Fruit fly (Drosophila melanogaster) whole organism, embryonic: ENCODE results near the gene CG15142.

Source experiments
- Aef1 ChIP-seq: fragments of 200-800 bp; sonication (Bioruptor generic); IDR thresholded peaks from 3 replicates; pipeline ENCODE4 v1.3.6; 2022; ENCODE audit warnings: missing biosample characterization, missing genetic modification characterization
- Atf-2 ChIP-seq: fragments of 200-800 bp; sonication (Bioruptor generic); optimal IDR thresholded peaks from 2 replicates; lab custom pipeline; 2016; ENCODE audit warnings: missing biosample characterization, missing genetic modification characterization
- Bdp1 ChIP-seq: fragments of 200-800 bp; sonication (Bioruptor generic); optimal IDR thresholded peaks from 3 replicates; lab custom pipeline; 2016; ENCODE audit warnings: missing biosample characterization, missing genetic modification characterization
- CG10274 ChIP-seq: fragments of 200-800 bp; sonication (Bioruptor generic); optimal IDR thresholded peaks from 3 replicates; lab custom pipeline; 2017; ENCODE audit warnings: missing biosample characterization, mild to moderate bottlenecking, missing genetic modification characterization
- CG12744 ChIP-seq: fragments of 200-800 bp; sonication (Bioruptor generic); optimal IDR thresholded peaks from 2 replicates; lab custom pipeline; 2016; ENCODE audit warnings: missing biosample characterization, missing genetic modification characterization
- CG13287 ChIP-seq: fragments of 200-800 bp; sonication (Bioruptor generic); IDR thresholded peaks from 2 replicates; pipeline ENCODE4 v1.3.6; 2022; ENCODE audit warnings: missing biosample characterization, missing genetic modification characterization; ENCODE audit not compliant: partially characterized antibody
- CG13624 ChIP-seq: fragments of 200-800 bp; sonication (Bioruptor generic); optimal IDR thresholded peaks from 2 replicates; lab custom pipeline; 2016; ENCODE audit warnings: missing biosample characterization, missing genetic modification characterization
- CG1529 ChIP-seq: fragments of 200-800 bp; sonication (Bioruptor generic); optimal IDR thresholded peaks from 3 replicates; lab custom pipeline; 2018; ENCODE audit warnings: missing biosample characterization, missing genetic modification characterization
- CG15514 ChIP-seq: fragments of 200-800 bp; sonication (Bioruptor generic); optimal IDR thresholded peaks from 3 replicates; lab custom pipeline; 2017; ENCODE audit warnings: missing biosample characterization, missing genetic modification characterization, mild to moderate bottlenecking, moderate library complexity, missing genetic modification reagents
- CG1603 ChIP-seq: fragments of 200-800 bp; sonication (Bioruptor generic); optimal IDR thresholded peaks from 2 replicates; lab custom pipeline; 2019; ENCODE audit warnings: missing biosample characterization, mild to moderate bottlenecking, missing genetic modification characterization, moderate library complexity
- CG16779 ChIP-seq: fragments of 200-800 bp; sonication (Bioruptor generic); IDR thresholded peaks from 2 replicates; pipeline ENCODE4 v1.3.6; 2022; ENCODE audit warnings: missing biosample characterization, missing genetic modification characterization
- CG18619 ChIP-seq: fragments of 200-800 bp; sonication (Bioruptor generic); optimal IDR thresholded peaks from 3 replicates; lab custom pipeline; 2017; ENCODE audit warnings: missing biosample characterization, mild to moderate bottlenecking, missing genetic modification characterization
- CG2202 ChIP-seq: fragments of 200-800 bp; sonication (Bioruptor generic); optimal IDR thresholded peaks from 2 replicates; lab custom pipeline; 2018; ENCODE audit warnings: missing biosample characterization, mild to moderate bottlenecking, missing genetic modification characterization
- CG31224 ChIP-seq: fragments of 200-800 bp; sonication (Bioruptor generic); IDR thresholded peaks from 2 replicates; pipeline ENCODE4 v1.3.6; 2022; ENCODE audit warnings: missing biosample characterization, missing genetic modification characterization
- CG3407 ChIP-seq: fragments of 200-800 bp; sonication (Bioruptor generic); optimal IDR thresholded peaks from 2 replicates; lab custom pipeline; 2018; ENCODE audit warnings: missing biosample characterization, mild to moderate bottlenecking, missing genetic modification characterization
- CG34224 ChIP-seq: fragments of 200-800 bp; sonication (Bioruptor generic); IDR thresholded peaks from 3 replicates; pipeline ENCODE4 v1.3.6; 2022; ENCODE audit warnings: missing biosample characterization, missing genetic modification characterization; ENCODE audit not compliant: partially characterized antibody
- CG3995 ChIP-seq: fragments of 200-800 bp; sonication (Bioruptor generic); optimal IDR thresholded peaks from 3 replicates; lab custom pipeline; 2016; ENCODE audit warnings: missing biosample characterization, missing genetic modification characterization
- CG4360 ChIP-seq: fragments of 200-800 bp; sonication (Bioruptor generic); IDR thresholded peaks from 2 replicates; pipeline ENCODE4 v1.3.6; 2022; ENCODE audit warnings: missing biosample characterization, missing genetic modification characterization
- CG7963 ChIP-seq: fragments of 200-800 bp; sonication (Bioruptor generic); IDR thresholded peaks from 3 replicates; pipeline ENCODE4 v1.3.6; 2022; ENCODE audit warnings: missing biosample characterization, missing genetic modification characterization; ENCODE audit not compliant: partially characterized antibody
- E2f2 ChIP-seq: fragments of 200-800 bp; sonication (Bioruptor generic); IDR thresholded peaks from 2 replicates; pipeline ENCODE4 v1.3.6; 2022; ENCODE audit warnings: missing biosample characterization, missing genetic modification characterization
- Hr39 ChIP-seq: fragments of >200 bp; optimal IDR thresholded peaks from 2 replicates; lab custom pipeline; 2017
- Mad ChIP-seq: fragments of 200-800 bp; sonication (Bioruptor generic); optimal IDR thresholded peaks from 2 replicates; lab custom pipeline; 2016; ENCODE audit warnings: missing biosample characterization, missing genetic modification characterization
- Nf-YB ChIP-seq: fragments of 200-800 bp; sonication (Bioruptor generic); optimal IDR thresholded peaks from 3 replicates; lab custom pipeline; 2019; ENCODE audit warnings: missing biosample characterization, mild to moderate bottlenecking, missing genetic modification characterization, moderate library complexity
- Oli ChIP-seq: fragments of 200-800 bp; sonication (Bioruptor generic); optimal IDR thresholded peaks from 2 replicates; lab custom pipeline; 2018; ENCODE audit warnings: missing biosample characterization, mild to moderate bottlenecking, missing genetic modification characterization, moderate library complexity
- Scr ChIP-seq: fragments of 200-800 bp; sonication (Bioruptor generic); IDR thresholded peaks from 2 replicates; pipeline ENCODE4 v1.3.6; 2022; ENCODE audit warnings: missing biosample characterization, missing genetic modification characterization; ENCODE audit not compliant: partially characterized antibody
- Spps ChIP-seq: fragments of 200-800 bp; sonication (Bioruptor generic); optimal IDR thresholded peaks from 2 replicates; lab custom pipeline; 2018; ENCODE audit warnings: missing biosample characterization, mild to moderate bottlenecking, missing genetic modification characterization
- abd-A ChIP-seq: fragments of 200-800 bp; sonication (Bioruptor generic); optimal IDR thresholded peaks from 3 replicates; lab custom pipeline; 2019; ENCODE audit warnings: missing biosample characterization, mild to moderate bottlenecking, missing genetic modification characterization, moderate library complexity
- ash1 ChIP-seq: fragments of 200-800 bp; sonication (Bioruptor generic); optimal IDR thresholded peaks from 2 replicates; lab custom pipeline; 2018; ENCODE audit warnings: missing biosample characterization, mild to moderate bottlenecking, missing genetic modification characterization
- bbx ChIP-seq: fragments of 200-800 bp; sonication (Bioruptor generic); IDR thresholded peaks from 2 replicates; pipeline ENCODE4 v1.3.6; 2022; ENCODE audit warnings: missing biosample characterization, missing genetic modification characterization; ENCODE audit not compliant: partially characterized antibody
- cg ChIP-seq: fragments of 200-800 bp; sonication (Bioruptor generic); optimal IDR thresholded peaks from 3 replicates; lab custom pipeline; 2019; ENCODE audit warnings: missing biosample characterization, mild to moderate bottlenecking, missing genetic modification characterization, moderate library complexity
- corto ChIP-seq: fragments of 200-800 bp; sonication (Bioruptor generic); optimal IDR thresholded peaks from 2 replicates; lab custom pipeline; 2016; ENCODE audit warnings: missing biosample characterization, mild to moderate bottlenecking, missing genetic modification characterization, moderate library complexity
- danr ChIP-seq: fragments of 200-800 bp; sonication (Bioruptor generic); IDR thresholded peaks from 2 replicates; pipeline ENCODE4 v1.3.6; 2022; ENCODE audit warnings: missing biosample characterization, missing genetic modification characterization
- disco-r ChIP-seq: fragments of 200-800 bp; sonication (Bioruptor generic); optimal IDR thresholded peaks from 2 replicates; lab custom pipeline; 2016; ENCODE audit warnings: missing biosample characterization, missing genetic modification characterization
- eyg ChIP-seq: fragments of 200-800 bp; sonication (Bioruptor generic); optimal IDR thresholded peaks from 3 replicates; lab custom pipeline; 2016; ENCODE audit warnings: missing biosample characterization, missing genetic modification characterization
- fd96Cb ChIP-seq: fragments of 200-800 bp; sonication (Bioruptor generic); optimal IDR thresholded peaks from 2 replicates; lab custom pipeline; 2018; ENCODE audit warnings: missing biosample characterization, mild to moderate bottlenecking, missing genetic modification characterization, moderate library complexity
- gce ChIP-seq: fragments of 200-800 bp; sonication (Bioruptor generic); IDR thresholded peaks from 3 replicates; pipeline ENCODE4 v1.3.6; 2022; ENCODE audit warnings: missing biosample characterization, missing genetic modification characterization
- gro ChIP-seq: fragments of 200-800 bp; sonication (Bioruptor generic); optimal IDR thresholded peaks from 2 replicates; lab custom pipeline; 2016; ENCODE audit warnings: missing biosample characterization, missing genetic modification characterization
- gsb-n ChIP-seq: fragments of 200-800 bp; sonication (Bioruptor generic); optimal IDR thresholded peaks from 3 replicates; lab custom pipeline; 2018; ENCODE audit warnings: missing biosample characterization, mild to moderate bottlenecking, missing genetic modification characterization
- ind ChIP-seq: fragments of 200-800 bp; sonication (Bioruptor generic); optimal IDR thresholded peaks from 3 replicates; lab custom pipeline; 2016; ENCODE audit warnings: missing biosample characterization, missing genetic modification characterization
- klu ChIP-seq: fragments of 200-800 bp; sonication (Bioruptor generic); IDR thresholded peaks from 2 replicates; pipeline ENCODE4 v1.3.6; 2022; ENCODE audit warnings: missing biosample characterization, missing genetic modification characterization
- lola ChIP-seq, 3 experiments: fragments of >200 bp in 2 of 3; fragments of 200-800 bp in 1 of 3; sonication (Bioruptor generic) in 1 of 3; optimal IDR thresholded peaks; 2 replicates each; lab custom pipeline; 2017 to 2019; ENCODE audit warnings: missing biosample characterization in 3 of 3, missing genetic modification characterization in 3 of 3, mild to moderate bottlenecking in 1 of 3, moderate library complexity in 1 of 3
- maf-S ChIP-seq: fragments of 200-800 bp; sonication (Bioruptor generic); optimal IDR thresholded peaks from 2 replicates; lab custom pipeline; 2016; ENCODE audit warnings: missing biosample characterization, missing genetic modification characterization
- nerfin-2 ChIP-seq: fragments of 200-800 bp; sonication (Bioruptor generic); IDR thresholded peaks from 2 replicates; pipeline ENCODE4 v1.3.6; 2022; ENCODE audit warnings: missing biosample characterization, missing genetic modification characterization; ENCODE audit not compliant: partially characterized antibody
- nmo ChIP-seq: fragments of 200-800 bp; sonication (Bioruptor generic); optimal IDR thresholded peaks from 2 replicates; lab custom pipeline; 2018; ENCODE audit warnings: missing biosample characterization, mild to moderate bottlenecking, missing genetic modification characterization, moderate library complexity
- nom ChIP-seq: fragments of 200-800 bp; sonication (Bioruptor generic); optimal IDR thresholded peaks from 2 replicates; lab custom pipeline; 2017; ENCODE audit warnings: missing biosample characterization, missing genetic modification characterization, mild to moderate bottlenecking, moderate library complexity, missing genetic modification reagents
- salm ChIP-seq: fragments of 200-800 bp; sonication (Bioruptor generic); optimal IDR thresholded peaks from 2 replicates; lab custom pipeline; 2018; ENCODE audit warnings: missing biosample characterization, mild to moderate bottlenecking, missing genetic modification characterization
- schlank ChIP-seq: fragments of 200-800 bp; sonication (Bioruptor generic); optimal IDR thresholded peaks from 2 replicates; lab custom pipeline; 2018; ENCODE audit warnings: missing biosample characterization, mild to moderate bottlenecking, missing genetic modification characterization
- sima ChIP-seq: fragments of 200-800 bp; sonication (Bioruptor generic); optimal IDR thresholded peaks from 2 replicates; lab custom pipeline; 2016; ENCODE audit warnings: missing biosample characterization, missing genetic modification characterization
- unc-4 ChIP-seq: fragments of 200-800 bp; sonication (Bioruptor generic); IDR thresholded peaks from 2 replicates; pipeline ENCODE4 v1.3.6; 2022; ENCODE audit warnings: missing biosample characterization, missing genetic modification characterization; ENCODE audit not compliant: partially characterized antibody
- zen2 ChIP-seq: fragments of 200-800 bp; sonication (Bioruptor generic); IDR thresholded peaks from 3 replicates; pipeline ENCODE4 v1.3.6; 2022; ENCODE audit warnings: missing biosample characterization, missing genetic modification characterization; ENCODE audit not compliant: partially characterized antibody

Gene CG15142

DNA sequence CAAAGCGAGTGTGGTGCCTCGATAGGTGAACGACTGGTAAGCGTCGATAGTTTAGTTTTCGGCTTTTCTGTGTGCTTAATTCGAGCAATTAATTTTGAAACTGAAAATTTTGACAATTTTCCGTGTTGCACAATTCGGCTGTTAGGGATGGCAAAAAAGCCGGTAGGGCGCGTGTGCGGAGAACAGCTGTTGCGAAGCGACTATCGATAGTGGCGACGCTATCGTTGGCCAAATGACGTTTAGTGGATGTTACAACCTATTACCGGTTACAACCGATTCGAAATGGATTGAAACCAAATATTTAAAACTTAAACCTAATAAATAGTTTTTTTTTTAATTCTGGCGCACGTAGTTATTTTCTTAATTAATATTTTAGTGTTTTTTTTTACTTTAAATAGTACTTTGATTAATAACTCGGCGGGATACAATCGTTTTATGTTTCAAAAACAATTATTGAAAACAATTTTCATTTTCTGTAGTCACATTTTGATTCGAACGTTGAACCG lies 2.4 kb upstream of the CG15142 start, which contains the start of the genes mEFTs and Dhc36C (continued):
- TF ChIP-seq CG16779 (no peak), cg (GFP tag; lab: Kevin White, UChicago) (no peak), unc-4 (GFP tag; lab: Robert Waterston, UW) (peak; percentile 85), Spps (tag; lab: Kevin White, UChicago) (no peak), Bdp1 (GFP tag; lab: Kevin White, UChicago) (no peak), schlank (no peak), CG10274 (GFP tag; lab: Kevin White, UChicago) (no peak), gsb-n (tag; lab: Kevin White, UChicago) (no peak), maf-S (GFP tag; lab: Kevin White, UChicago) (no peak), Scr (peak; percentile 88), CG3407 (no peak), CG2202 (no peak), abd-A (no peak), CG18619 (GFP tag; lab: Kevin White, UChicago) (no peak), bbx (GFP tag; lab: Robert Waterston, UW) (peak; percentile 91), nmo (GFP tag; lab: Kevin White, UChicago) (peak; percentile 42), eyg (GFP tag; lab: Kevin White, UChicago) (no peak), CG12744 (GFP tag; lab: Kevin White, UChicago) (no peak), Hr39 (no peak), fd96Cb (tag; lab: Kevin White, UChicago) (no peak), CG34224 (GFP tag; lab: Robert Waterston, UW) (peak; percentile 84), lola (GFP tag; optimal IDR thresholded peaks at IDR 0.05; lab: Kevin White, UChicago) (no peak), CG1603 (tag; lab: Kevin White, UChicago) (peak; percentile 60), nom (GFP tag; lab: Kevin White, UChicago) (no peak), corto (GFP tag; lab: Kevin White, UChicago) (no peak), klu (no peak), gce (no peak), CG7963 (GFP tag; lab: Robert Waterston, UW) (peak; percentile 75), disco-r (no peak), CG4360 (no peak), CG15514 (peak; percentile 42), ind (GFP tag; lab: Kevin White, UChicago) (no peak), zen2 (peak; percentile 82; the same call in 2 of the 3 replicates), nerfin-2 (GFP tag; lab: Robert Waterston, UW) (peak; percentile 69), CG31224 (no peak), salm (no peak), CG3995 (no peak), CG13624 (GFP tag; lab: Kevin White, UChicago) (no peak), Mad (GFP tag; lab: Kevin White, UChicago) (no peak), CG13287 (GFP tag; lab: Robert Waterston, UW) (peak; percentile 89), Nf-YB (GFP tag; lab: Kevin White, UChicago) (no peak), E2f2 (GFP tag; lab: Robert Waterston, UW) (peak; percentile 86), gro (GFP tag; lab: Kevin White, UChicago) (no peak), sima (GFP tag; lab: Kevin White, UChicago) (no peak), Aef1 (GFP tag; lab: Robert Waterston, UW) (no peak), Oli (tag; lab: Kevin White, UChicago) (no peak), Atf-2 (GFP tag; lab: Kevin White, UChicago) (no peak), danr (no peak), CG1529 (no peak), ash1 (GFP tag; lab: Kevin White, UChicago) (no peak)
